Fruit fly (Drosophila melanogaster): ENCODE measurements around the gene CG16812.

CG16812 gene

DNA sequence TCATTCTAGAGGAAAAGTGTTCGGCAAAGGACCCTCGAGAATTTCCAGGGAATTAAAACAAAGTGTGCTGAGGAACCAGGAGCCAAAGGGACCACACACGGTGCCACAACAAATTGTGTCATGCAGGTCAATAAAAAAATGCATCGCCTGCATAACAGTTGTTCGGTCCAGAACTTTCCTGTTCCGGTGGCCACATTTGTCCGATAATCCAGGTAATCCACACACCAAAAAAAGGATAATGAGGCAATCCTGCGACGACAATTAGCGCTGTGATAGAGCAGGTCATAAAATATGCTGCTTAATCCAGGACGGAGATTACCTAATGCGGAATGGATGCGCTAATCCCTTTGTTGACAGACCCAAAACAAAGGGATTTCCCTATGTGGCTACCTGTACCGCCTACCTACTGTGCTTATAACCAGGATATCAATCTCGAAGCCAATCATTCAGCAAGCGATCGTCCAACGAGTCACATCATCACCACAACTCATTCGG, 7.0 kb downstream of the CG16812 start, which contains the start of gene CG16815:
TSS of gene CG16815 (plus strand) at position 445 of the 495 bp plus-strand sequence.
- TF ChIP-seq tj (GFP tag; optimal IDR thresholded peaks at IDR 0.05), result no peak
- TF ChIP-seq CG5204 (GFP tag; optimal IDR thresholded peaks at IDR 0.05), result no peak
- TF ChIP-seq ovo (GFP tag; optimal IDR thresholded peaks at IDR 0.05), result no peak
- no peak for TF ChIP-seq CG33017 (tag; optimal IDR thresholded peaks at IDR 0.05)
- TF ChIP-seq Hr96 (GFP tag; optimal IDR thresholded peaks at IDR 0.05), result no peak
- TF ChIP-seq CG7101 (tag; optimal IDR thresholded peaks at IDR 0.05), result no peak
- no peak for TF ChIP-seq kay (GFP tag; ENCODE audit: borderline replicate concordance)
- TF ChIP-seq Mnt (GFP tag; optimal IDR thresholded peaks at IDR 0.05), result no peak
- no peak for TF ChIP-seq pad (GFP tag; optimal IDR thresholded peaks at IDR 0.05)
- no peak for TF ChIP-seq cic (GFP tag; optimal IDR thresholded peaks at IDR 0.05)
- no peak for TF ChIP-seq CG11617 (GFP tag; optimal IDR thresholded peaks at IDR 0.05)
- TF ChIP-seq CG1620 (GFP tag; optimal IDR thresholded peaks at IDR 0.05), result no peak
- TF ChIP-seq cnc (optimal IDR thresholded peaks at IDR 0.05), result no peak
- TF ChIP-seq CG7045 (GFP tag; optimal IDR thresholded peaks at IDR 0.05), result no peak
- TF ChIP-seq Clk (GFP tag; optimal IDR thresholded peaks at IDR 0.05), result no peak
- TF ChIP-seq CG12768 (GFP tag; optimal IDR thresholded peaks at IDR 0.05), result no peak
- no peak for TF ChIP-seq CG14711 (tag; optimal IDR thresholded peaks at IDR 0.05)
- no peak for TF ChIP-seq bab1 (GFP tag; optimal IDR thresholded peaks at IDR 0.05)
- no peak for TF ChIP-seq Crg-1 (GFP tag; optimal IDR thresholded peaks at IDR 0.05)

DNA sequence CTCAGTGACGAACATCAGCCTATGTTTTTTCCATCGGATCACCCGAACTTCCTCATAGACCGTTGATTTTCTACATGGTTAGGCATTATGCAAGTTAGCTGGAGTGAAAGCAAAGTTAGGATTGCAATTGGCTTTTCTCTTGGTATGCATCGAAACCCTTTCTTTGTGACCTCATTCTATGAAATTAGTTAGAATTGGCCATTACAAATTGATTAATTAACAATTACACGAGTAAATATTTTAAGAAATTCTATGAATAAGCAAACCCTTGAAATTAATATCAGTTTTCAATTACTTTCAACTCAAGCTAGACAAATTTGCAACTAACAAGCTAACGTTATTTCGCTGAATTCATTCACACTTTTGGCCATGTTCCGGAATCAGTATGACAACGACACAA, 9.4 kb downstream of the CG16812 start, which contains the start of gene Prosalpha6T:
TSS of gene Prosalpha6T (plus strand) at position 301 of the 400 bp plus-strand sequence.
- TF ChIP-seq kay (GFP tag; ENCODE audit: borderline replicate concordance), result peak; percentile 6
- no peak for TF ChIP-seq Crg-1 (GFP tag; optimal IDR thresholded peaks at IDR 0.05)

DNA sequence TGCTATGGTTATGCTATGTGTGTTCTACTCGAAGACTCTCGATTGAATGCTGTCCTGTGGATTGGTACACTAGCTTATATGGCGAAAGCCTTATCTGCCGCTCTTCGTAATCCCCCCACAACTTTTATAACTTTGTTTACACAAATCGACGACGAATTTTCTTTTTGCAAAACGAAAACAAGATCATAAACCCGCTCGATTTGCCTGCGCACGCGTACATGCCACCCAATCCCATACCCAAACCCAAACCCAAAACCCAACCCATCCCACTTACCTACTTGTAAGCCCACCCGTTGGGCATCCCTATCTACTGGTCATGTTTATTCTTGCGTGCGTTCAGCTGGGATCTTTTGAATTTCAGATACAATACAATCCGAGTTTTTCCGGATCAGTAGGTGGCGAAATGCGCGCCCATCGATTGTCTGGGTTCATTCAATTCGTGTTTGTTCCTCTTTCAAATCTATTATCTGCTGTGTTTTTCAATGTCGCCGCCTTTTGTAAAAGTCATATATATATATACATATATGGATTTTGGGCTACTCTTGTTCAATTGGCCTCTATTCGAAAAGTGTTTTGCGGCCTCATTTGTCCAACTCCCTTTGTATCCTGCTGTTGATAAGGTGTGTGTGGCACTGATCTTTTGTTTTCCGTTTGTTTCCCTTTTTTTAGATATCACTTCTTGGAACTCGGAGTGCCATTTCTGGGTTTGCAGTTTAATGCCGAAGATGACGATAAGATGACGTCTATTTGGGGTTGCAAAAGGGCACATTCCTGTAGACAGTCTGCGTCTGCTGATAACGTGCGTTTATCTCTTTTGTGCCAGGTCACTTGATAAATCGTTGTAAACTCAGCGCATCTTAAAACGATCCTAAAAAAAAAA, 12.5 kb downstream of the CG16812 start, which contains the start of gene Mabi:
TSS of gene Mabi (minus strand) at position 51 of the 880 bp plus-strand sequence.
- no peak for TF ChIP-seq cnc (optimal IDR thresholded peaks at IDR 0.05)
- TF ChIP-seq Mnt (GFP tag; optimal IDR thresholded peaks at IDR 0.05), result no peak
- no peak for TF ChIP-seq CG12768 (GFP tag; optimal IDR thresholded peaks at IDR 0.05)
- TF ChIP-seq CG1620 (GFP tag; optimal IDR thresholded peaks at IDR 0.05), result no peak
- no peak for TF ChIP-seq Crg-1 (GFP tag; optimal IDR thresholded peaks at IDR 0.05)
- TF ChIP-seq bab1 (GFP tag; optimal IDR thresholded peaks at IDR 0.05), result no peak
- TF ChIP-seq CG14711 (tag; optimal IDR thresholded peaks at IDR 0.05), result no peak
- TF ChIP-seq Hr96 (GFP tag; optimal IDR thresholded peaks at IDR 0.05), result no peak

DNA sequence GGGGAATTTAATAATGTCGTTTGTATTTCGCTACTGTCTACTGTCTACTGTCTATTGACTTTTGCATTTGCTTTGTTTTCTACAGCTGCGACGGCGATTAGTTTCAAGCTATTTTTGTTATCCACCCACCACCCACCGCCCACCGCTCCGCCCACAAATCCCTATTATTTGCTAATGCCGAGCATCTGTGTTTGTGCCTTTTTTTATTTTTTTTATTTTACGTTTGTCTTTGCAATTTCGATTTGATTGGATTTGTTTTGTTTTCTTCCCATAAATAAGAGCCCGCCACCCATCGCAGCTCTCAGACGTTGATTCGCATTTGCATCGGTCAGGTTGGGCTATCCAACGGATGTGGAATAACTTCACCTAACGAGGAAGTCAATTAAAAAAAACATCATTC, 13.8 kb downstream of the CG16812 start, which contains the start of gene Jhbp14:
TSS of gene Jhbp14 (plus strand) at position 301 of the 400 bp plus-strand sequence.
- no peak for TF ChIP-seq cic (GFP tag; optimal IDR thresholded peaks at IDR 0.05)
- TF ChIP-seq pad (GFP tag; optimal IDR thresholded peaks at IDR 0.05), result no peak
- no peak for TF ChIP-seq CG12768 (GFP tag; optimal IDR thresholded peaks at IDR 0.05)
- no peak for TF ChIP-seq Clk (GFP tag; optimal IDR thresholded peaks at IDR 0.05)
- TF ChIP-seq Crg-1 (GFP tag; optimal IDR thresholded peaks at IDR 0.05), result no peak
- TF ChIP-seq CG5204 (GFP tag; optimal IDR thresholded peaks at IDR 0.05), result no peak
- TF ChIP-seq toe (GFP tag; optimal IDR thresholded peaks at IDR 0.05), result no peak
- no peak for TF ChIP-seq bab1 (GFP tag; optimal IDR thresholded peaks at IDR 0.05)
- no peak for TF ChIP-seq Mnt (GFP tag; optimal IDR thresholded peaks at IDR 0.05)

DNA sequence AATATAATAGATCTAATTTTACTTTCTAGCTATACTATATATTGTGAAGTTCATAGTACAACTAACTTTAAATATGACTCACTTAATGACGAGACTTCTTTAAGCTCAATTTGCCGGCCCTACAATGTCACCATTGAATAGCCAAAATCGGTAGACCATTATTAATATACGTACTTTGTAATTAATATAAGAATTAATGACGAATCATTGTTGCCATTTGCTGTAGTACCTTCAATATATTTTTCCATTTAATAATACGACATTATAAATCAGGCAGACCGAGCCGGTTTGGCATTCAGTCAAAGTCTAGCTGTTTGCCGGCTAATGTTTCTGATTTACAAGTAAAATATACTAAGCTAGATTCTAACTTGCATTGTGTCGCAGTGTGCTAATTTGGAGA, 17.3 kb downstream of the CG16812 start, which contains the start of gene Jhbp13:
TSS of gene Jhbp13 (plus strand) at position 301 of the 400 bp plus-strand sequence.
- TF ChIP-seq kay (GFP tag; ENCODE audit: borderline replicate concordance) (peak; percentile 45), CG12768 (GFP tag; optimal IDR thresholded peaks at IDR 0.05) (no peak)

DNA sequence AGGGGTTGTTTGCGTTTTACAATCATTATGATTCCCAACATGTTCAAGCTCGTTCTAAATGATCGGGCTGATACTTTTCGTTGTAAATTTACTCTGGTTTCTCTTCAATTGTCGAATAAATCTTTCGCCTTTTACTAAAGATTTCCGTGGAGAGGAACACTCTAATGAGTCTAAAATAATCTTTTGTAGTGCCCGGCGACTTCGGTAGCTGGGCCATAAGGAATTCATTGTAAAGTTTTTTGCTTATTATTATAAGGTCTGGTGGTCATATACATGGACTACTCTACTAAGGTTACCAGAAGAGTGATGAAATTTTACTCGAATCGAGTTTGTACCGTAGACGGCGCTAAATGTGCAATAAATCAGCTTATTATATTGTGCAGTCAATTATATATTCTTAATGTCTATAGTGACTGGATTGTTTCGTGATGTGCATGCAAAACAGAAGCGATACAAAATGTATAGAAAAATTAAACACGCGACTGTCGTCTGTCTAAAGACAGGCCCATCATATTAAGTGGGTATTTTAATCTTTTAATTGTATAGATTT, 22.4 kb downstream of the CG16812 start:
- TF ChIP-seq CG14711 (tag; optimal IDR thresholded peaks at IDR 0.05) (no peak), CG11617 (GFP tag; optimal IDR thresholded peaks at IDR 0.05) (no peak), toe (GFP tag; optimal IDR thresholded peaks at IDR 0.05) (no peak), CG12768 (GFP tag; optimal IDR thresholded peaks at IDR 0.05) (no peak), tj (GFP tag; optimal IDR thresholded peaks at IDR 0.05) (no peak), CG7045 (GFP tag; optimal IDR thresholded peaks at IDR 0.05) (no peak), cnc (optimal IDR thresholded peaks at IDR 0.05) (no peak), CG7101 (tag; optimal IDR thresholded peaks at IDR 0.05) (no peak), CG33017 (tag; optimal IDR thresholded peaks at IDR 0.05) (no peak), bab1 (GFP tag; optimal IDR thresholded peaks at IDR 0.05) (no peak), cic (GFP tag; optimal IDR thresholded peaks at IDR 0.05) (no peak)
